Fruit fly (Drosophila melanogaster) whole organism, embryonic: ENCODE measurements around the gene Rcd-1r.

Experiments used
- Ada2b ChIP-seq: fragments of 200-800 bp; sonication (Bioruptor generic); IDR thresholded peaks from 2 replicates; pipeline ENCODE4 v1.3.6; 2022; ENCODE audit warnings: missing biosample characterization, missing genetic modification characterization
- Antp ChIP-seq: fragments of 200-800 bp; sonication (Bioruptor generic); optimal IDR thresholded peaks from 3 replicates; lab custom pipeline; 2016; ENCODE audit warnings: missing biosample characterization, missing genetic modification characterization
- CG10147 ChIP-seq: fragments of 200-800 bp; sonication (Bioruptor generic); optimal IDR thresholded peaks from 2 replicates; lab custom pipeline; 2019; ENCODE audit warnings: missing biosample characterization, mild to moderate bottlenecking, missing genetic modification characterization, moderate library complexity
- CG11504 ChIP-seq: fragments of 200-800 bp; sonication (Bioruptor generic); optimal IDR thresholded peaks from 3 replicates; lab custom pipeline; 2019; ENCODE audit warnings: missing biosample characterization, mild to moderate bottlenecking, missing genetic modification characterization, moderate library complexity
- CG12104 ChIP-seq: fragments of 200-800 bp; sonication (Bioruptor generic); optimal IDR thresholded peaks from 3 replicates; lab custom pipeline; 2016; ENCODE audit warnings: missing biosample characterization, missing genetic modification characterization
- CG13894 ChIP-seq: fragments of 200-800 bp; sonication (Bioruptor generic); optimal IDR thresholded peaks from 3 replicates; lab custom pipeline; 2018; ENCODE audit warnings: missing biosample characterization, mild to moderate bottlenecking, missing genetic modification characterization, moderate library complexity
- CG14441 ChIP-seq: fragments of 200-800 bp; sonication (Bioruptor generic); IDR thresholded peaks from 2 replicates; pipeline ENCODE4 v1.3.6; 2022; ENCODE audit warnings: missing biosample characterization, missing genetic modification characterization
- CG14965 ChIP-seq: fragments of 200-800 bp; sonication (Bioruptor generic); optimal IDR thresholded peaks from 2 replicates; lab custom pipeline; 2016; ENCODE audit warnings: missing biosample characterization, missing genetic modification characterization, borderline replicate concordance
- CG17912 ChIP-seq: fragments of 200-800 bp; sonication (Bioruptor generic); optimal IDR thresholded peaks from 2 replicates; lab custom pipeline; 2018; ENCODE audit warnings: missing biosample characterization, mild to moderate bottlenecking, missing genetic modification characterization
- CG1792 ChIP-seq: fragments of 200-800 bp; sonication (Bioruptor generic); optimal IDR thresholded peaks from 2 replicates; lab custom pipeline; 2016; ENCODE audit warnings: missing biosample characterization, missing genetic modification characterization
- CG1832 ChIP-seq: fragments of 200-800 bp; sonication (Bioruptor generic); optimal IDR thresholded peaks from 2 replicates; lab custom pipeline; 2017; ENCODE audit warnings: missing biosample characterization, mild to moderate bottlenecking, missing genetic modification characterization, inconsistent platforms
- CG18476 ChIP-seq: fragments of 200-800 bp; sonication (Bioruptor generic); optimal IDR thresholded peaks from 2 replicates; lab custom pipeline; 2016; ENCODE audit warnings: missing biosample characterization, mild to moderate bottlenecking, missing genetic modification characterization
- CG2202 ChIP-seq: fragments of 200-800 bp; sonication (Bioruptor generic); optimal IDR thresholded peaks from 2 replicates; lab custom pipeline; 2018; ENCODE audit warnings: missing biosample characterization, mild to moderate bottlenecking, missing genetic modification characterization
- CG2712 ChIP-seq: fragments of 200-800 bp; optimal IDR thresholded peaks from 3 replicates; lab custom pipeline; 2019; ENCODE audit warnings: missing biosample characterization, mild to moderate bottlenecking, missing genetic modification characterization, moderate library complexity
- CG31441 ChIP-seq: fragments of 200-800 bp; sonication (Bioruptor generic); IDR thresholded peaks from 2 replicates; pipeline ENCODE4 v1.3.6; 2022; ENCODE audit warnings: missing biosample characterization, missing genetic modification characterization
- CG3163 ChIP-seq: fragments of 200-800 bp; sonication (Bioruptor generic); optimal IDR thresholded peaks from 3 replicates; lab custom pipeline; 2016; ENCODE audit warnings: missing biosample characterization, missing genetic modification characterization
- CG3726 ChIP-seq: fragments of 200-800 bp; sonication (Bioruptor generic); IDR thresholded peaks from 3 replicates; pipeline ENCODE4, ENCODE4 v1.3.6; 2022; ENCODE audit warnings: missing biosample characterization, missing genetic modification characterization
- CG5245 ChIP-seq: fragments of 200-800 bp; sonication (Bioruptor generic); optimal IDR thresholded peaks from 3 replicates; lab custom pipeline; 2016; ENCODE audit warnings: missing biosample characterization, missing genetic modification characterization
- CG6791 ChIP-seq: fragments of 200-800 bp; sonication (Bioruptor generic); IDR thresholded peaks from 3 replicates; pipeline ENCODE4 v1.3.6; 2022; ENCODE audit warnings: missing biosample characterization, missing genetic modification characterization; ENCODE audit not compliant: partially characterized antibody
- CG7745 ChIP-seq: fragments of 200-800 bp; sonication (Bioruptor generic); optimal IDR thresholded peaks from 2 replicates; lab custom pipeline; 2018; ENCODE audit warnings: missing biosample characterization, mild to moderate bottlenecking, missing genetic modification characterization, moderate library complexity
- CG8089 ChIP-seq: fragments of 200-800 bp; sonication (Bioruptor generic); optimal IDR thresholded peaks from 3 replicates; lab custom pipeline; 2016; ENCODE audit warnings: missing biosample characterization, missing genetic modification characterization
- CG9727 ChIP-seq: fragments of 200-800 bp; sonication (Bioruptor generic); optimal IDR thresholded peaks from 3 replicates; lab custom pipeline; 2017; ENCODE audit warnings: missing biosample characterization, mild to moderate bottlenecking, missing genetic modification characterization
- CrebB ChIP-seq: fragments of 200-800 bp; sonication (Bioruptor generic); optimal IDR thresholded peaks from 3 replicates; lab custom pipeline; 2018; ENCODE audit warnings: missing biosample characterization, mild to moderate bottlenecking, missing genetic modification characterization
- Dek ChIP-seq: fragments of 200-800 bp; sonication (Bioruptor generic); optimal IDR thresholded peaks from 3 replicates; lab custom pipeline; 2019; ENCODE audit warnings: missing biosample characterization, mild to moderate bottlenecking, missing genetic modification characterization, moderate library complexity
- Dll ChIP-seq: fragments of 200-800 bp; sonication (Bioruptor generic); IDR thresholded peaks from 4 replicates; pipeline ENCODE4 v1.3.6; 2022; ENCODE audit warnings: missing biosample characterization, missing genetic modification characterization; ENCODE audit not compliant: partially characterized antibody
- Doc3 ChIP-seq: fragments of 200-800 bp; sonication (Bioruptor generic); IDR thresholded peaks from 3 replicates; pipeline ENCODE4 v1.3.6; 2022; ENCODE audit warnings: missing biosample characterization, missing genetic modification characterization; ENCODE audit not compliant: partially characterized antibody
- Dref ChIP-seq: fragments of 200-800 bp; sonication (Bioruptor generic); IDR thresholded peaks from 2 replicates; pipeline ENCODE4 v1.3.6; 2022; ENCODE audit warnings: missing biosample characterization, missing genetic modification characterization
- Fer3 ChIP-seq: fragments of 200-800 bp; sonication (Bioruptor generic); optimal IDR thresholded peaks from 2 replicates; lab custom pipeline; 2018; ENCODE audit warnings: missing biosample characterization, mild to moderate bottlenecking, missing genetic modification characterization, moderate library complexity
- GATAe ChIP-seq: fragments of 200-800 bp; sonication (Bioruptor generic); conservative IDR thresholded peaks from 2 replicates; pipeline ENCODE4 v1.3.6; 2022; ENCODE audit warnings: missing biosample characterization, missing genetic modification characterization
- Mad ChIP-seq: fragments of 200-800 bp; sonication (Bioruptor generic); optimal IDR thresholded peaks from 2 replicates; lab custom pipeline; 2016; ENCODE audit warnings: missing biosample characterization, missing genetic modification characterization
- Meics ChIP-seq: fragments of 200-800 bp; sonication (Bioruptor generic); optimal IDR thresholded peaks from 2 replicates; lab custom pipeline; 2017; ENCODE audit warnings: missing biosample characterization, mild to moderate bottlenecking, missing genetic modification characterization
- Neu2 ChIP-seq: fragments of 200-800 bp; sonication (Bioruptor generic); optimal IDR thresholded peaks from 3 replicates; lab custom pipeline; 2016; ENCODE audit warnings: missing biosample characterization, missing genetic modification characterization, borderline replicate concordance
- Taf1 ChIP-seq: fragments of 200-800 bp; sonication (Bioruptor generic); IDR thresholded peaks from 2 replicates; pipeline ENCODE4 v1.3.6; 2022; ENCODE audit warnings: missing biosample characterization, missing genetic modification characterization
- ab ChIP-seq: fragments of 200-800 bp; sonication (Bioruptor generic); optimal IDR thresholded peaks from 2 replicates; lab custom pipeline; 2016; ENCODE audit warnings: missing biosample characterization, missing genetic modification characterization
- ash1 ChIP-seq: fragments of 200-800 bp; sonication (Bioruptor generic); optimal IDR thresholded peaks from 2 replicates; lab custom pipeline; 2018; ENCODE audit warnings: missing biosample characterization, mild to moderate bottlenecking, missing genetic modification characterization
- ato ChIP-seq: fragments of 200-800 bp; sonication (Bioruptor generic); IDR thresholded peaks from 2 replicates; pipeline ENCODE4 v1.3.6; 2022; ENCODE audit warnings: missing biosample characterization, missing genetic modification characterization; ENCODE audit not compliant: partially characterized antibody
- cad ChIP-seq: fragments of >200 bp; optimal IDR thresholded peaks from 2 replicates; lab custom pipeline; 2017; ENCODE audit warnings: missing biosample characterization, missing genetic modification characterization
- chif ChIP-seq, 2 experiments: fragments of 200-800 bp; sonication (Bioruptor generic); optimal IDR thresholded peaks; 3 replicates each; lab custom pipeline; 2016; ENCODE audit warnings: missing biosample characterization in 2 of 2, missing genetic modification characterization in 2 of 2
- crp ChIP-seq, 2 experiments: fragments of 200-800 bp; sonication (Bioruptor generic); optimal IDR thresholded peaks; 2 replicates in 1 of 2; 3 replicates in 1 of 2; lab custom pipeline; 2017; ENCODE audit warnings: missing biosample characterization in 2 of 2, missing genetic modification characterization in 2 of 2, mild to moderate bottlenecking in 1 of 2, moderate library complexity in 1 of 2
- fd3F ChIP-seq: fragments of 200-800 bp; sonication (Bioruptor generic); optimal IDR thresholded peaks from 2 replicates; lab custom pipeline; 2018; ENCODE audit warnings: missing biosample characterization, mild to moderate bottlenecking, missing genetic modification characterization, moderate library complexity
- grau ChIP-seq: fragments of 200-800 bp; optimal IDR thresholded peaks from 3 replicates; lab custom pipeline; 2019; ENCODE audit warnings: missing biosample characterization, mild to moderate bottlenecking, missing genetic modification characterization, moderate library complexity
- gsb-n ChIP-seq: fragments of 200-800 bp; sonication (Bioruptor generic); optimal IDR thresholded peaks from 3 replicates; lab custom pipeline; 2018; ENCODE audit warnings: missing biosample characterization, mild to moderate bottlenecking, missing genetic modification characterization
- kay ChIP-seq: fragments of 200-800 bp; sonication (Bioruptor generic); optimal IDR thresholded peaks from 2 replicates; lab custom pipeline; 2016; ENCODE audit warnings: missing biosample characterization, missing genetic modification characterization
- lov ChIP-seq, 2 experiments: fragments of 200-800 bp in 1 of 2; fragments of >200 bp in 1 of 2; sonication (Bioruptor generic) in 1 of 2; IDR thresholded peaks in 1 of 2; optimal IDR thresholded peaks in 1 of 2; 2 replicates in 1 of 2; 3 replicates in 1 of 2; pipeline versions ENCODE4 v1.3.6 to Lab custom; 2017 to 2022; ENCODE audit warnings: missing biosample characterization in 1 of 2, missing genetic modification characterization in 1 of 2
- pb ChIP-seq: fragments of 200-800 bp; sonication (Bioruptor generic); optimal IDR thresholded peaks from 3 replicates; lab custom pipeline; 2016; ENCODE audit warnings: missing biosample characterization, missing genetic modification characterization
- repo ChIP-seq: fragments of 200-800 bp; sonication (Bioruptor generic); optimal IDR thresholded peaks from 2 replicates; lab custom pipeline; 2016; ENCODE audit warnings: missing biosample characterization, missing genetic modification characterization
- sens-2 ChIP-seq: fragments of 200-800 bp; sonication (Bioruptor generic); IDR thresholded peaks from 2 replicates; pipeline ENCODE4 v1.3.6; 2022; ENCODE audit warnings: missing biosample characterization, missing genetic modification characterization
- ssp ChIP-seq: fragments of 200-800 bp; sonication (Bioruptor generic); IDR thresholded peaks from 2 replicates; pipeline ENCODE4 v1.3.6; 2022; ENCODE audit warnings: missing biosample characterization, missing genetic modification characterization
- trem ChIP-seq: fragments of 200-800 bp; optimal IDR thresholded peaks from 3 replicates; lab custom pipeline; 2019; ENCODE audit warnings: missing biosample characterization, mild to moderate bottlenecking, missing genetic modification characterization, moderate library complexity
- vfl ChIP-seq: fragments of 200-800 bp; sonication (Bioruptor generic); optimal IDR thresholded peaks from 2 replicates; lab custom pipeline; 2016; ENCODE audit warnings: missing biosample characterization, missing genetic modification characterization

Gene Rcd-1r

dm6 chr2L:8997285-8997684, 16.6 kb downstream of the Rcd-1r start, which contains the start of the genes alien and CG18661 (continued):
- peak; percentile 28 for TF ChIP-seq CG5245
- peak; percentile 36; the same call in 1 of the 2 replicates for TF ChIP-seq ato (GFP tag; lab: Robert Waterston, UW)
- no peak for TF ChIP-seq Doc3 (GFP tag; lab: Robert Waterston, UW)
- no peak for TF ChIP-seq lov (optimal IDR thresholded peaks at IDR 0.05; lab: Kevin White, UChicago)
- TF ChIP-seq lov (GFP tag; IDR thresholded peaks at IDR 0.05; lab: Robert Waterston, UW), result peak; percentile 85
- TF ChIP-seq sens-2 (GFP tag; lab: Robert Waterston, UW), result peak; percentile 92
- TF ChIP-seq CG31441, result peak; percentile 88
- TF ChIP-seq fd3F, result peak; percentile 44
- TF ChIP-seq kay (GFP tag; lab: Kevin White, UChicago), result peak; percentile 96
- peak; percentile 60 for TF ChIP-seq gsb-n (tag; lab: Kevin White, UChicago)
- peak; percentile 58 for TF ChIP-seq CG10147
- peak; percentile 43 for TF ChIP-seq CG12104 (GFP tag; lab: Kevin White, UChicago)
- TF ChIP-seq CG3163 (GFP tag; lab: Kevin White, UChicago), result peak; percentile 55
- TF ChIP-seq GATAe, result peak; percentile 55; the same call in 1 of the 2 replicates
- no peak for TF ChIP-seq ash1 (GFP tag; lab: Kevin White, UChicago)
- peak; percentile 84 for TF ChIP-seq Dek (tag; lab: Kevin White, UChicago)
- no peak for TF ChIP-seq CG6791 (GFP tag; lab: Robert Waterston, UW)
- TF ChIP-seq Meics (GFP tag; lab: Kevin White, UChicago), result peak; percentile 47
- TF ChIP-seq cad (GFP tag; lab: Kevin White, UChicago), result no peak
- peak; percentile 74 for TF ChIP-seq Dref (GFP tag; lab: Robert Waterston, UW)
- TF ChIP-seq CG8089 (GFP tag; lab: Kevin White, UChicago), result peak; percentile 69
- TF ChIP-seq CrebB (tag; lab: Kevin White, UChicago), result peak; percentile 3
- peak; percentile 95; the same call in 1 of the 3 replicates for TF ChIP-seq CG3726 (GFP tag; lab: Robert Waterston, UW)
- TF ChIP-seq CG7745 (tag; lab: Kevin White, UChicago), result no peak
- TF ChIP-seq CG2202 (tag; lab: Kevin White, UChicago), result no peak
- peak; percentile 91 for TF ChIP-seq CG14441 (GFP tag; lab: Robert Waterston, UW)
- peak; percentile 71 for TF ChIP-seq vfl (GFP tag; lab: Kevin White, UChicago)
- TF ChIP-seq Fer3, result peak; percentile 50
- TF ChIP-seq trem, result peak; percentile 73
- peak; percentile 70 for TF ChIP-seq Dll (GFP tag; lab: Robert Waterston, UW)
- TF ChIP-seq Neu2 (GFP tag; lab: Kevin White, UChicago), result peak; percentile 45
- peak; percentile 9 for TF ChIP-seq CG14965 (GFP tag; lab: Kevin White, UChicago)
- peak; percentile 43 for TF ChIP-seq ab
- peak; percentile 84 for TF ChIP-seq repo (GFP tag; lab: Kevin White, UChicago)
- peak; percentile 57 for TF ChIP-seq CG1792 (GFP tag; lab: Kevin White, UChicago)
- TF ChIP-seq chif (GFP tag; optimal IDR thresholded peaks at IDR 0.05; lab: Kevin White, UChicago), result peak; percentile 64 to 82
- peak; percentile 77 for TF ChIP-seq CG17912
- TF ChIP-seq grau (tag; lab: Kevin White, UChicago), result peak; percentile 65
- TF ChIP-seq Ada2b, result peak; percentile 96
- TF ChIP-seq CG1832, result no peak
- peak; percentile 90 for TF ChIP-seq CG11504
- peak; percentile 83 to 95 for TF ChIP-seq crp (GFP tag; optimal IDR thresholded peaks at IDR 0.05; lab: Kevin White, UChicago)
- peak; percentile 82 for TF ChIP-seq pb (GFP tag; lab: Kevin White, UChicago)
- TF ChIP-seq CG18476 (GFP tag; lab: Kevin White, UChicago), result peak; percentile 22
- peak; percentile 81 for TF ChIP-seq ssp (GFP tag; lab: Robert Waterston, UW)
- TF ChIP-seq Taf1 (GFP tag; lab: Robert Waterston, UW), result peak; percentile 96
- peak; percentile 58 for TF ChIP-seq CG9727 (GFP tag; lab: Kevin White, UChicago)
- peak; percentile 72 for TF ChIP-seq CG13894 (tag; lab: Kevin White, UChicago)
- peak; percentile 94 for TF ChIP-seq Antp (GFP tag; lab: Kevin White, UChicago)
- peak; percentile 70 for TF ChIP-seq CG2712 (tag; lab: Kevin White, UChicago)
- peak; percentile 64 for TF ChIP-seq Mad (GFP tag; lab: Kevin White, UChicago)
